Worm (Caenorhabditis elegans) whole organism, mixed stage, embryonic: ENCODE measurements around the gene gst-12.

Source experiments
- ces-1 ChIP-seq: fragments of 150-350 bp; optimal IDR thresholded peaks from 2 replicates; lab custom pipeline; 2014; ENCODE audit warnings: missing biosample characterization, missing genetic modification reagents, missing genetic modification characterization
- elt-3 ChIP-seq: fragments of 150-350 bp; optimal IDR thresholded peaks from 2 replicates; lab custom pipeline; 2014; ENCODE audit warnings: missing biosample characterization, missing genetic modification characterization
- ham-2 ChIP-seq: fragments of 200-800 bp; sonication (Bioruptor generic); optimal IDR thresholded peaks from 2 replicates; lab custom pipeline; 2018; ENCODE audit warnings: mild to moderate bottlenecking, missing genetic modification characterization, missing compliant biosample characterization
- nhr-76 ChIP-seq: sonication (generic microtip); optimal IDR thresholded peaks from 2 replicates; lab custom pipeline; 2017; ENCODE audit warnings: missing biosample characterization, missing genetic modification characterization
- pha-4 ChIP-seq: fragments of 150-350 bp; optimal IDR thresholded peaks from 2 replicates; lab custom pipeline; 2018; ENCODE audit warnings: missing biosample characterization, missing genetic modification reagents, missing genetic modification characterization
- zip-8 ChIP-seq: fragments of 150-350 bp; optimal IDR thresholded peaks from 2 replicates; lab custom pipeline; 2014; ENCODE audit warnings: missing biosample characterization, missing genetic modification characterization

DNA sequence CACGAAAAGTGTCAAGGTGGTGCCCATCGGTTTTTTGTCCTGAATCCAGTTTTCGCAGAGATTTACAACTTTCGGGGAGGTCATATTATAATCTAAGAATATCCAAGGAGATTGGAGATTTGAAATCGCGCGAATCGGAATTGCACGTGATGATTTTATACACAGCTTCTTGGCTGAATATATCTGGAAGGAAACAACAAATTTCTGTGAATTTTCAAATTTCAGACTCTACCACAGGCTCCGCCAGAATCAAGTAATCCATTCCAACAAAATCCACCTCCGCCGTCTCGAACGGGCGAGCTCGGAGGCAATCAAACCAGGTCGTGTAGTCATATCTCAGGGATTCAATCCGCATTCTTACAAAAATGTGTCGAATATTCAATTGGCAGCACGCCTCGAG, 22.6 kb downstream of the gst-12 start:
- TF ChIP-seq ces-1 (GFP tag; lab: Kevin White, UChicago) (no peak), elt-3 (tag; lab: Kevin White, UChicago) (no peak), nhr-76 (no peak), ham-2 (GFP tag; lab: Kevin White, UChicago) (no peak), zip-8 (tag; lab: Kevin White, UChicago) (no peak), pha-4 (no peak)
